Fruit fly (Drosophila melanogaster) whole organism, embryonic: ENCODE data around the gene CG8149.

ENCODE experiments used
- Ada2b ChIP-seq: fragments of 200-800 bp; sonication (Bioruptor generic); IDR thresholded peaks from 2 replicates; pipeline ENCODE4 v1.3.6; 2022; ENCODE audit warnings: missing biosample characterization, missing genetic modification characterization
- Awh ChIP-seq: fragments of 200-800 bp; sonication (Bioruptor generic); IDR thresholded peaks from 2 replicates; pipeline ENCODE4, ENCODE4 v1.3.6; 2022; ENCODE audit warnings: missing biosample characterization, missing genetic modification characterization
- B-H1 ChIP-seq: fragments of 200-800 bp; sonication (Bioruptor generic); IDR thresholded peaks from 3 replicates; pipeline ENCODE4 v1.3.6; 2022; ENCODE audit warnings: missing biosample characterization, missing genetic modification characterization
- CG10209 ChIP-seq: fragments of 200-800 bp; sonication (Bioruptor generic); optimal IDR thresholded peaks from 3 replicates; lab custom pipeline; 2017; ENCODE audit warnings: missing biosample characterization, mild to moderate bottlenecking, missing genetic modification characterization, missing genetic modification reagents
- CG11560 ChIP-seq: fragments of 200-800 bp; sonication (Bioruptor generic); IDR thresholded peaks from 3 replicates; pipeline ENCODE4 v1.3.6; 2022; ENCODE audit warnings: missing biosample characterization, missing genetic modification characterization
- CG1233 ChIP-seq: fragments of 200-800 bp; sonication (Bioruptor generic); optimal IDR thresholded peaks from 4 replicates; lab custom pipeline; 2018; ENCODE audit warnings: missing biosample characterization, mild to moderate bottlenecking, missing genetic modification characterization
- CG13296 ChIP-seq: fragments of 200-800 bp; sonication (Bioruptor generic); optimal IDR thresholded peaks from 3 replicates; lab custom pipeline; 2018; ENCODE audit warnings: missing biosample characterization, mild to moderate bottlenecking, missing genetic modification characterization
- CG14014 ChIP-seq: fragments of 200-800 bp; sonication (Bioruptor generic); IDR thresholded peaks from 2 replicates; pipeline ENCODE4 v1.3.6; 2022; ENCODE audit warnings: missing biosample characterization, missing genetic modification characterization
- CG14860 ChIP-seq: fragments of 200-800 bp; sonication (Bioruptor generic); IDR thresholded peaks from 3 replicates; pipeline ENCODE4 v1.3.6; 2022; ENCODE audit warnings: missing biosample characterization, missing genetic modification characterization; ENCODE audit not compliant: partially characterized antibody
- CG16779 ChIP-seq: fragments of 200-800 bp; sonication (Bioruptor generic); IDR thresholded peaks from 2 replicates; pipeline ENCODE4 v1.3.6; 2022; ENCODE audit warnings: missing biosample characterization, missing genetic modification characterization
- CG17186 ChIP-seq: fragments of 200-800 bp; sonication (Bioruptor generic); optimal IDR thresholded peaks from 3 replicates; lab custom pipeline; 2017; ENCODE audit warnings: missing biosample characterization, missing genetic modification reagents, missing genetic modification characterization
- CG17612 ChIP-seq: fragments of 200-800 bp; sonication (Bioruptor generic); IDR thresholded peaks from 2 replicates; pipeline ENCODE4 v1.3.6; 2022; ENCODE audit warnings: missing biosample characterization, missing genetic modification characterization
- CG17829 ChIP-seq: fragments of 200-800 bp; optimal IDR thresholded peaks from 2 replicates; lab custom pipeline; 2019; ENCODE audit warnings: missing biosample characterization, mild to moderate bottlenecking, missing genetic modification characterization, moderate library complexity
- CG2129 ChIP-seq: fragments of 200-800 bp; sonication (Bioruptor generic); IDR thresholded peaks from 2 replicates; pipeline ENCODE4 v1.3.6; 2022; ENCODE audit warnings: missing biosample characterization, missing genetic modification characterization; ENCODE audit not compliant: partially characterized antibody
- CG32772 ChIP-seq: fragments of 200-800 bp; sonication (Bioruptor generic); IDR thresholded peaks from 2 replicates; pipeline ENCODE4 v1.3.6; 2022; ENCODE audit warnings: missing biosample characterization, missing genetic modification characterization
- CG33557 ChIP-seq: fragments of 200-800 bp; sonication (Bioruptor generic); optimal IDR thresholded peaks from 2 replicates; lab custom pipeline; 2019; ENCODE audit warnings: missing biosample characterization, mild to moderate bottlenecking, missing genetic modification characterization, moderate library complexity
- CG7745 ChIP-seq: fragments of 200-800 bp; sonication (Bioruptor generic); optimal IDR thresholded peaks from 2 replicates; lab custom pipeline; 2018; ENCODE audit warnings: missing biosample characterization, mild to moderate bottlenecking, missing genetic modification characterization, moderate library complexity
- CG8388 ChIP-seq: fragments of 200-800 bp; sonication (Bioruptor generic); optimal IDR thresholded peaks from 2 replicates; lab custom pipeline; 2019; ENCODE audit warnings: missing biosample characterization, mild to moderate bottlenecking, missing genetic modification characterization, moderate library complexity
- CG9727 ChIP-seq: fragments of 200-800 bp; sonication (Bioruptor generic); optimal IDR thresholded peaks from 3 replicates; lab custom pipeline; 2017; ENCODE audit warnings: missing biosample characterization, mild to moderate bottlenecking, missing genetic modification characterization
- CoRest ChIP-seq: fragments of 200-800 bp; sonication (Bioruptor generic); optimal IDR thresholded peaks from 3 replicates; lab custom pipeline; 2018; ENCODE audit warnings: missing biosample characterization, mild to moderate bottlenecking, missing genetic modification characterization, moderate library complexity
- Dll ChIP-seq: fragments of 200-800 bp; sonication (Bioruptor generic); IDR thresholded peaks from 4 replicates; pipeline ENCODE4 v1.3.6; 2022; ENCODE audit warnings: missing biosample characterization, missing genetic modification characterization; ENCODE audit not compliant: partially characterized antibody
- Dp ChIP-seq: fragments of 200-800 bp; sonication (Bioruptor generic); optimal IDR thresholded peaks from 2 replicates; lab custom pipeline; 2018; ENCODE audit warnings: missing biosample characterization, mild to moderate bottlenecking, missing genetic modification characterization, moderate library complexity
- HLH3B ChIP-seq: fragments of 200-800 bp; sonication (Bioruptor generic); IDR thresholded peaks from 2 replicates; pipeline ENCODE4 v1.3.6; 2022; ENCODE audit warnings: missing biosample characterization, missing genetic modification characterization
- Hr78 ChIP-seq, 2 experiments: fragments of 200-800 bp in 1 of 2; fragments of >200 bp in 1 of 2; sonication (Bioruptor generic) in 1 of 2; optimal IDR thresholded peaks; 2 replicates each; lab custom pipeline; 2017 to 2019; ENCODE audit warnings: missing biosample characterization in 2 of 2, missing genetic modification characterization in 2 of 2, mild to moderate bottlenecking in 1 of 2, moderate library complexity in 1 of 2
- Lim3 ChIP-seq: fragments of 200-800 bp; sonication (Bioruptor generic); IDR thresholded peaks from 2 replicates; pipeline ENCODE4 v1.3.6; 2022; ENCODE audit warnings: missing biosample characterization, missing genetic modification characterization
- Neu2 ChIP-seq: fragments of 200-800 bp; sonication (Bioruptor generic); optimal IDR thresholded peaks from 3 replicates; lab custom pipeline; 2016; ENCODE audit warnings: missing biosample characterization, missing genetic modification characterization, borderline replicate concordance
- NfI ChIP-seq: fragments of 200-800 bp; sonication (Bioruptor generic); optimal IDR thresholded peaks from 3 replicates; lab custom pipeline; 2018; ENCODE audit warnings: missing biosample characterization, mild to moderate bottlenecking, missing genetic modification characterization, moderate library complexity
- Oli ChIP-seq: fragments of 200-800 bp; sonication (Bioruptor generic); optimal IDR thresholded peaks from 2 replicates; lab custom pipeline; 2018; ENCODE audit warnings: missing biosample characterization, mild to moderate bottlenecking, missing genetic modification characterization, moderate library complexity
- Side ChIP-seq: fragments of 200-800 bp; sonication (Bioruptor generic); optimal IDR thresholded peaks from 2 replicates; lab custom pipeline; 2016; ENCODE audit warnings: missing biosample characterization, missing genetic modification characterization
- Sox100B ChIP-seq: fragments of 200-800 bp; sonication (Bioruptor generic); optimal IDR thresholded peaks from 3 replicates; lab custom pipeline; 2018; ENCODE audit warnings: missing biosample characterization, mild to moderate bottlenecking, missing genetic modification characterization
- Spps ChIP-seq: fragments of 200-800 bp; sonication (Bioruptor generic); optimal IDR thresholded peaks from 2 replicates; lab custom pipeline; 2018; ENCODE audit warnings: missing biosample characterization, mild to moderate bottlenecking, missing genetic modification characterization
- ab ChIP-seq: fragments of 200-800 bp; sonication (Bioruptor generic); optimal IDR thresholded peaks from 2 replicates; lab custom pipeline; 2016; ENCODE audit warnings: missing biosample characterization, missing genetic modification characterization
- btn ChIP-seq: fragments of 200-800 bp; sonication (Bioruptor generic); optimal IDR thresholded peaks from 2 replicates; lab custom pipeline; 2016; ENCODE audit warnings: missing biosample characterization, missing genetic modification characterization
- cas ChIP-seq: fragments of 200-800 bp; sonication (Bioruptor generic); IDR thresholded peaks from 2 replicates; pipeline ENCODE4 v1.3.6; 2022; ENCODE audit warnings: missing biosample characterization, missing genetic modification characterization
- crp ChIP-seq, 2 experiments: fragments of 200-800 bp; sonication (Bioruptor generic); optimal IDR thresholded peaks; 2 replicates in 1 of 2; 3 replicates in 1 of 2; lab custom pipeline; 2017; ENCODE audit warnings: missing biosample characterization in 2 of 2, missing genetic modification characterization in 2 of 2, mild to moderate bottlenecking in 1 of 2, moderate library complexity in 1 of 2
- eve ChIP-seq, 2 experiments: fragments of >200 bp; optimal IDR thresholded peaks; 2 replicates each; lab custom pipeline; 2017; ENCODE audit warnings: missing biosample characterization in 2 of 2, missing genetic modification characterization in 2 of 2
- fd96Cb ChIP-seq: fragments of 200-800 bp; sonication (Bioruptor generic); optimal IDR thresholded peaks from 2 replicates; lab custom pipeline; 2018; ENCODE audit warnings: missing biosample characterization, mild to moderate bottlenecking, missing genetic modification characterization, moderate library complexity
- ftz-f1 ChIP-seq: fragments of 200-800 bp; sonication (Bioruptor generic); optimal IDR thresholded peaks from 2 replicates; lab custom pipeline; 2016; ENCODE audit warnings: missing biosample characterization, missing genetic modification characterization
- nerfin-1 ChIP-seq: fragments of 200-800 bp; sonication (Bioruptor generic); optimal IDR thresholded peaks from 3 replicates; lab custom pipeline; 2019; ENCODE audit warnings: missing biosample characterization, mild to moderate bottlenecking, missing genetic modification characterization, moderate library complexity
- otp ChIP-seq: fragments of 200-800 bp; sonication (Bioruptor generic); IDR thresholded peaks from 3 replicates; pipeline ENCODE4, ENCODE4 v1.3.6; 2022; ENCODE audit warnings: missing biosample characterization, missing genetic modification characterization
- pfk ChIP-seq: fragments of 200-800 bp; sonication (Bioruptor generic); optimal IDR thresholded peaks from 2 replicates; lab custom pipeline; 2018; ENCODE audit warnings: missing biosample characterization, mild to moderate bottlenecking, missing genetic modification characterization, moderate library complexity
- rib ChIP-seq: fragments of 200-800 bp; sonication (Bioruptor generic); IDR thresholded peaks from 2 replicates; pipeline ENCODE4 v1.3.6; 2022; ENCODE audit warnings: missing biosample characterization, missing genetic modification characterization
- sc ChIP-seq, 3 experiments: fragments of >200 bp in 2 of 3; fragments of 200-800 bp in 1 of 3; sonication (Bioruptor generic) in 1 of 3; optimal IDR thresholded peaks; 2 replicates in 2 of 3; 3 replicates in 1 of 3; lab custom pipeline; 2017; ENCODE audit warnings: mild to moderate bottlenecking in 1 of 3, missing biosample characterization in 1 of 3, missing genetic modification characterization in 1 of 3, missing genetic modification reagents in 1 of 3
- tgo ChIP-seq: fragments of 200-800 bp; sonication (Bioruptor generic); IDR thresholded peaks from 3 replicates; pipeline ENCODE4 v1.3.6; 2022; ENCODE audit warnings: missing biosample characterization, missing genetic modification characterization
- vvl ChIP-seq: fragments of 200-800 bp; sonication (Bioruptor generic); IDR thresholded peaks from 2 replicates; pipeline ENCODE4 v1.3.6; 2022; ENCODE audit warnings: missing biosample characterization, missing genetic modification characterization
- yki ChIP-seq: fragments of >200 bp; optimal IDR thresholded peaks from 3 replicates; lab custom pipeline; 2018
- zen2 ChIP-seq: fragments of 200-800 bp; sonication (Bioruptor generic); IDR thresholded peaks from 3 replicates; pipeline ENCODE4 v1.3.6; 2022; ENCODE audit warnings: missing biosample characterization, missing genetic modification characterization; ENCODE audit not compliant: partially characterized antibody

CG8149 gene

DNA sequence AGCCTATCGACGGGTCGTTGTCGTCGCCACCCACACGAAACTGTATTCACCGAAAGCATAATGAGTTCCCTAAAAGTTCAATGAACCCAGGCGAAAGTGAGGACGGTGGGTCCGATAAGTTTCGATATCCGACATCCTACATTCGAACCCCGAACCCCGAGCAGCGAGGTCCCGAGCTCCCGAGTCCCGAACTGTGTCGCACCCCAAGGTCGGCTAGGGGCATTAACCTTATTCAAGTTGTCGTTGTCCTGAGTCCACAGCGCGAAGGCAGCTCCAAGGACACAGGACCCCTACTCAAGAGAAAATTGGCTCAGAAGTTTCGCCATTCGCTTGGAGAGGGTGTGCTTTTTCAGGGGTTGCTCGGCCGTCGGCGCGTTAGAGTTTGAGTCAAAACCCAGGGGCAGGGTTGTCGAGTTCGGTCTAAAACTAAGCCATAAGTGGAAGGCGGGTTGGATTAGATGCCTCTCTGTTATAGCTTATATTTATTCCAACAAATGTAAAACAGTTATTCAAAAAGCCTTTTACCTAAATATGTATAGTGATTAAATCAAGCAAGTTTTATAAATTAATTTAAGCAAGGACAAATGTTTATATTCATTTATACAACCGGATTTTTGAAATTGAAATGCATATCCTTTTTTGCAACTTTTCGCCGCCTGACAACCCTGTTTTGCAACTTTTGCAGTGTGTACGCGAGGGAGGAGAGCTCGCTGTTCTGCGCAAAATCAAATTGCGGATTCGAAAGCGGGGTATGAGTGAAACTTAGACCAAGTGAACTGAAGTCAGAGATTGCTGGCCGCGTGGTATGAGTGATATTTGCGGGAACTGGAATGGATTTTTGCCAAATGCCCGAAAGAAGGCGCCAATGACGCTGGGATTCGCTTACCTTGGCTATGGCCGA lies 44.8 kb upstream of the CG8149 start (continued):
- TF ChIP-seq Hr78 (GFP tag; optimal IDR thresholded peaks at IDR 0.05; lab: Kevin White, UChicago) = no peak
- TF ChIP-seq Dp = no peak
- TF ChIP-seq Lim3 (GFP tag; lab: Robert Waterston, UW) = no peak
- peak; percentile 44 for TF ChIP-seq CG8388 (GFP tag; lab: Kevin White, UChicago)
- TF ChIP-seq Oli (tag; lab: Kevin White, UChicago) = peak; percentile 62
- TF ChIP-seq fd96Cb (tag; lab: Kevin White, UChicago) = peak; percentile 46
- no peak for TF ChIP-seq otp
- TF ChIP-seq CG14860 (GFP tag; lab: Robert Waterston, UW) = no peak
- no peak for TF ChIP-seq B-H1 (GFP tag; lab: Robert Waterston, UW)
- peak; percentile 64; the same call in 1 of the 2 replicates for TF ChIP-seq CG14014 (GFP tag; lab: Robert Waterston, UW)
- no peak for TF ChIP-seq pfk (GFP tag; lab: Kevin White, UChicago)
- TF ChIP-seq tgo (GFP tag; lab: Robert Waterston, UW) = peak; percentile 66; the same call in 2 of the 3 replicates
- TF ChIP-seq CG11560 = no peak
- TF ChIP-seq CG7745 (tag; lab: Kevin White, UChicago) = no peak
- TF ChIP-seq CG2129 (GFP tag; lab: Robert Waterston, UW) = no peak
- no peak for TF ChIP-seq cas
- TF ChIP-seq Neu2 = no peak
- no peak for TF ChIP-seq crp (GFP tag; optimal IDR thresholded peaks at IDR 0.05; lab: Kevin White, UChicago)
- TF ChIP-seq CG16779 (GFP tag; lab: Robert Waterston, UW) = no peak
- TF ChIP-seq ftz-f1 = peak; percentile 84
- TF ChIP-seq CG17186 = no peak
- peak; percentile 62 for TF ChIP-seq CG1233 (GFP tag; lab: Kevin White, UChicago)
- TF ChIP-seq eve (GFP tag; optimal IDR thresholded peaks at IDR 0.05; lab: Kevin White, UChicago) = peak in 1 of 2 experiments; percentile 82
- TF ChIP-seq btn (GFP tag; lab: Kevin White, UChicago) = no peak
- no peak for TF ChIP-seq zen2 (GFP tag; lab: Robert Waterston, UW)
- peak; percentile 84 for TF ChIP-seq CG13296 (GFP tag; lab: Kevin White, UChicago)
- TF ChIP-seq vvl = peak; percentile 68
- no peak for TF ChIP-seq ab (GFP tag; lab: Kevin White, UChicago)
- peak; percentile 75 for TF ChIP-seq Sox100B
- TF ChIP-seq nerfin-1 (tag; lab: Kevin White, UChicago) = peak; percentile 51
- TF ChIP-seq CG17829 (tag; lab: Kevin White, UChicago) = peak; percentile 42
- no peak for TF ChIP-seq yki (lab: Kevin White, UChicago)
- peak; percentile 45; the same call in 1 of the 2 replicates for TF ChIP-seq CG32772 (GFP tag; lab: Robert Waterston, UW)
- TF ChIP-seq rib (GFP tag; lab: Robert Waterston, UW) = no peak
- no peak for TF ChIP-seq sc (optimal IDR thresholded peaks at IDR 0.05; lab: Kevin White, UChicago)
- TF ChIP-seq sc (GFP tag; optimal IDR thresholded peaks at IDR 0.05; lab: Kevin White, UChicago) = peak; percentile 4
- no peak for TF ChIP-seq Spps (tag; lab: Kevin White, UChicago)
- peak; percentile 57 for TF ChIP-seq Ada2b
- TF ChIP-seq NfI (GFP tag; lab: Kevin White, UChicago) = peak; percentile 72
- peak; percentile 79 for TF ChIP-seq CoRest
- peak; percentile 54 for TF ChIP-seq Side (GFP tag; lab: Kevin White, UChicago)
- TF ChIP-seq CG10209 (GFP tag; lab: Kevin White, UChicago) = peak; percentile 62
- no peak for TF ChIP-seq Awh (GFP tag; lab: Robert Waterston, UW)
- peak; percentile 73 for TF ChIP-seq CG9727
- peak; percentile 57; the same call in 1 of the 2 replicates for TF ChIP-seq HLH3B (GFP tag; lab: Robert Waterston, UW)
- 0 out of 2 replicates have a peak, but pooled peaks have one; percentile 24 for TF ChIP-seq CG17612 (GFP tag; lab: Robert Waterston, UW)
- no peak for TF ChIP-seq Dll (GFP tag; lab: Robert Waterston, UW)
- no peak for TF ChIP-seq CG33557
